Worm (Caenorhabditis elegans) whole organism, midembryonic: ENCODE measurements around the gene F28H7.2.

Source experiments
- med-1 ChIP-seq: sonication (generic microtip); optimal IDR thresholded peaks from 2 replicates; lab custom pipeline; 2017; ENCODE audit warnings: missing genetic modification characterization, mild to moderate bottlenecking, missing compliant biosample characterization, antibody characterized with exemption, missing genetic modification reagents; ENCODE audit not compliant: insufficient read depth
- tab-1 ChIP-seq: fragments of 200-800 bp; sonication (Bioruptor generic); IDR thresholded peaks from 2 replicates; pipeline ENCODE4 v1.3.6; 2022; ENCODE audit warnings: missing genetic modification characterization, missing compliant biosample characterization
- ztf-23 ChIP-seq: fragments of 200-800 bp; sonication (Bioruptor generic); IDR thresholded peaks from 2 replicates; pipeline ENCODE4 v1.3.6; 2022; ENCODE audit warnings: missing genetic modification reagents, missing genetic modification characterization, missing compliant biosample characterization
- ztf-29 ChIP-seq: fragments of 200-800 bp; sonication (Bioruptor generic); IDR thresholded peaks from 2 replicates; pipeline ENCODE4 v1.3.6; 2022; ENCODE audit warnings: missing genetic modification reagents, missing genetic modification characterization, missing compliant biosample characterization

- TF ChIP-seq ztf-29 (no peak), tab-1 (no peak), ztf-23 (GFP tag; lab: Robert Waterston, UW) (no peak), med-1 (GFP tag; lab: Kevin White, UChicago) (no peak)
These were observed 25.7 kb upstream of the F28H7.2 start for ce11 chrV:10721912-10722426.
